Worm (Caenorhabditis elegans) whole organism, late embryonic: Measurements from ENCODE around the gene B0454.6.

Experiments
- T23F11.4 ChIP-seq: fragments of 200-800 bp; sonication (Bioruptor generic); optimal IDR thresholded peaks from 2 replicates; lab custom pipeline; 2018; ENCODE audit warnings: mild to moderate bottlenecking, missing genetic modification characterization, missing compliant biosample characterization
- ama-1 ChIP-seq: fragments of 150-350 bp; optimal IDR thresholded peaks from 2 replicates; lab custom pipeline; 2014
- ceh-34 ChIP-seq: sonication (generic microtip); optimal IDR thresholded peaks from 2 replicates; lab custom pipeline; 2016; ENCODE audit warnings: mild to moderate bottlenecking, missing genetic modification characterization, missing compliant biosample characterization
- elt-2 ChIP-seq: sonication (generic microtip); optimal IDR thresholded peaks from 2 replicates; lab custom pipeline; 2016; ENCODE audit warnings: missing genetic modification reagents, missing genetic modification characterization, missing compliant biosample characterization
- eyg-1 ChIP-seq: sonication (generic microtip); optimal IDR thresholded peaks from 2 replicates; lab custom pipeline; 2016; ENCODE audit warnings: missing genotype, missing genetic modification characterization, missing compliant biosample characterization
- gmeb-2 ChIP-seq: sonication (generic microtip); optimal IDR thresholded peaks from 2 replicates; lab custom pipeline; 2016; ENCODE audit warnings: missing genetic modification characterization, inconsistent platforms, missing compliant biosample characterization
- mec-3 ChIP-seq: sonication (generic microtip); optimal IDR thresholded peaks from 2 replicates; lab custom pipeline; 2016; ENCODE audit warnings: borderline replicate concordance, missing genetic modification characterization, missing compliant biosample characterization
- nfya-1 ChIP-seq: sonication (generic microtip); optimal IDR thresholded peaks from 2 replicates; lab custom pipeline; 2017; ENCODE audit warnings: missing genetic modification characterization, mild to moderate bottlenecking, missing compliant biosample characterization, antibody characterized with exemption, moderate library complexity

DNA sequence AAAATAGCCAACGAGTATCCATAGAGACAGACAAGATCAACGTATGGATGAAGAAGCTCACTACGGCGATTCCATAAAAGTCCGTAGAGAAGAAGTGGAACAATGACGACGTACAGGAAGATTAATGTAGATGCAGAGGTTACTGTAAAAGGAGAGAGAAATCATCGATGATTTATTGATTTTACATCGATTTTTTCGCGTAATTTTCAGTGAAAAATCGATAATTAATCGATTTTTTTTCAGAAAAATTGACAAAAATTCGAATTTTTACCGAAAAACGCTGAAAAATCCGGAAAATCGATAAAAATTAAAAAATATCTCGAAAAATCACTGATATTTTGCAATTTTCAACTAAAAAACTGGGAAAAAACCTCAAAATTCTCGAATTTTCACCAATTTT is 33.8 kb downstream of the B0454.6 start:
- no peak for TF ChIP-seq T23F11.4
- no peak for TF ChIP-seq mec-3 (tag; lab: Kevin White, UChicago)
- TF ChIP-seq ama-1 (lab: Kevin White, UChicago) = no peak
- TF ChIP-seq gmeb-2 (tag; lab: Kevin White, UChicago) = no peak
- TF ChIP-seq eyg-1 (tag; lab: Kevin White, UChicago) = no peak
- no peak for TF ChIP-seq ceh-34
- TF ChIP-seq elt-2 = no peak
- no peak for TF ChIP-seq nfya-1
